Worm (Caenorhabditis elegans): ENCODE measurements around the gene F16F9.4.

Gene F16F9.4

ce11 chrX:8485392-8485791 is 22.2 kb upstream of the F16F9.4 start:
- TF ChIP-seq lim-6 (tag; optimal IDR thresholded peaks at IDR 0.05) (no peak), pax-1 (tag; optimal IDR thresholded peaks at IDR 0.05) (no peak), madf-2 (tag; optimal IDR thresholded peaks at IDR 0.05) (no peak), ceh-30 (tag; optimal IDR thresholded peaks at IDR 0.05) (no peak), sdc-2 (tag; optimal IDR thresholded peaks at IDR 0.05) (no peak)

ce11 chrX:8483951-8484350 is 20.8 kb upstream of the F16F9.4 start:
- TF ChIP-seq ceh-31 (tag; optimal IDR thresholded peaks at IDR 0.05), result no peak
- no peak for TF ChIP-seq elt-2 (tag; optimal IDR thresholded peaks at IDR 0.05)
- TF ChIP-seq Y22D7AL.16 (tag; optimal IDR thresholded peaks at IDR 0.05), result no peak
- TF ChIP-seq ceh-22 (tag; optimal IDR thresholded peaks at IDR 0.05), result no peak
- no peak for TF ChIP-seq T23F11.4 (GFP tag; optimal IDR thresholded peaks at IDR 0.05)
- TF ChIP-seq K09A11.1 (tag; optimal IDR thresholded peaks at IDR 0.05; ENCODE audit: insufficient read depth), result no peak
- TF ChIP-seq ceh-9 (tag; optimal IDR thresholded peaks at IDR 0.05), result no peak
- TF ChIP-seq dve-1 (tag; optimal IDR thresholded peaks at IDR 0.05), result no peak
- no peak for TF ChIP-seq zip-5 (tag; optimal IDR thresholded peaks at IDR 0.05)

ce11 chrX:8481716-8482115 is 18.6 kb upstream of the F16F9.4 start:
- no peak for TF ChIP-seq odd-2 (tag; optimal IDR thresholded peaks at IDR 0.05)
- TF ChIP-seq unc-42 (tag; optimal IDR thresholded peaks at IDR 0.05), result peak; percentile 9
- no peak for TF ChIP-seq che-1 (tag; optimal IDR thresholded peaks at IDR 0.05)
- no peak for TF ChIP-seq ceh-22 (tag; optimal IDR thresholded peaks at IDR 0.05)
- no peak for TF ChIP-seq T23F11.4 (GFP tag; optimal IDR thresholded peaks at IDR 0.05)
- TF ChIP-seq ceh-6 (GFP tag; optimal IDR thresholded peaks at IDR 0.05), result no peak
- peak; percentile 5 for TF ChIP-seq ceh-34 (tag; optimal IDR thresholded peaks at IDR 0.05)
- no peak for TF ChIP-seq tbx-7 (tag; optimal IDR thresholded peaks at IDR 0.05)

DNA sequence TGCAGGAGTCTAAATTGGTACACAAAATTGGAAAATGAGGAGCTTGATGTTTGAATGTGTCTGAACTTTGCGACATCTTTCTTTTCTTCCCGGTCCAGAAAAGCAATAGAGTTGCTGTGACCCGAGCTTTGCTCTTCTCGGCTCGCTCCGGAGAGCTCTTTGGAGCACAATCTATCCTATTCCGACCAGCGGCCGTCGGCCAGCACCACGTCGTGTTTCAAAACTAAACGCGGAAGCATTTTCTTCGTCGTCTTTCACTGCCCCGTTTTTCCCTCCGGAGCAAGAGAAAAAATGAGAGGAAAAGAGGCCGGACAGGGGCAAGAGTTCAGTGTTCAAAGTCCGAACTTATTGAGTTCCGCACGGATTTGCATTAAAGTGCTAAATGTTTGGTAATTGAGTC is 15.9 kb upstream of the F16F9.4 start:
- TF ChIP-seq unc-42 (tag; optimal IDR thresholded peaks at IDR 0.05), result peak; percentile 10
- no peak for TF ChIP-seq pag-3 (tag; optimal IDR thresholded peaks at IDR 0.05; ENCODE audit: borderline replicate concordance)
- no peak for TF ChIP-seq F13H6.1 (tag; optimal IDR thresholded peaks at IDR 0.05)

DNA sequence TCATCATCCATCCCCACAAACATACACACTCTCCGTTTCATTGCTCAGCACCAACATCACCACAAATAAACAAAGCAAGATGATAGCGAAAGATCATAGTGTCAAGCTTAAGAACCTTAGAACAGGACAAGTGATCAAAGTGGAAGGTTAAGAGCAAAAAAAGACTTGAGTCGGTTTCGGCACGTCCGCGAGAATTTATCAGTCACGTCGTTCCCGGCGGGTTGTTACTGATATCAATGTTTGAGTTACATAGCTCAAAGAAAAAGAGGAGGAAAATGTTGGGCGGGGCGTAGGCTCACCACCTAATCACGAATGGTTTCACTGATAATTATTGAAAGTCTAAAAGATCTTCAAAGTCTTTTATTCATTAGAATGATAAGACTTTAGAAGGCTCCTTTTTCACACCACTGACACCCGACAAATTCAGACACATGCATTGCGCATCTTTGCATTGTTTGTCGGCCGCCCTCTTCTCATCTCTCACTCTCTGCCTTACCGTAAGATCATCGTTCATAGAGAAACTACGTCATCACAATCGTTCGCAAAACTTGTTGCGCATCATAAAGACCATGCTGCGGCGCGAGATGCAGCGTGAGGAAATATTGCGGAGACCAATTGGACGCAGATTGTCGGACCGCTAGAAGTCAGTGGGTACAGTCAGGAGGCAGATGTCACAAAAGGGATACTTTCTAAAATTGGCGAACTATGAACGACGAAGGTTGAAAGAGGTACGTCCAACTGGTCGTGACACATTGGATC is 14.1 kb upstream of the F16F9.4 start:
- TF ChIP-seq sox-2 (GFP tag; IDR thresholded peaks at IDR 0.05), result no peak
- no peak for TF ChIP-seq mec-3 (tag; optimal IDR thresholded peaks at IDR 0.05; ENCODE audit: borderline replicate concordance)
- no peak for TF ChIP-seq nhr-232 (tag; optimal IDR thresholded peaks at IDR 0.05)
- peak; percentile 48 for TF ChIP-seq nfya-1 (tag; optimal IDR thresholded peaks at IDR 0.05)
- TF ChIP-seq ceh-48 (tag; optimal IDR thresholded peaks at IDR 0.05), result no peak
- peak; percentile 19 for TF ChIP-seq ceh-31 (tag; optimal IDR thresholded peaks at IDR 0.05)
- no peak for TF ChIP-seq rnt-1 (tag; optimal IDR thresholded peaks at IDR 0.05)
- no peak for TF ChIP-seq zip-5 (tag; optimal IDR thresholded peaks at IDR 0.05)
- TF ChIP-seq pha-2 (tag; optimal IDR thresholded peaks at IDR 0.05), result no peak
- TF ChIP-seq F13H6.1 (tag; optimal IDR thresholded peaks at IDR 0.05), result peak; percentile 22
- TF ChIP-seq fkh-10 (GFP tag; optimal IDR thresholded peaks at IDR 0.05), result no peak
- no peak for TF ChIP-seq hlh-8 (tag; optimal IDR thresholded peaks at IDR 0.05)
- no peak for TF ChIP-seq unc-42 (tag; optimal IDR thresholded peaks at IDR 0.05)
- TF ChIP-seq ceh-34 (tag; optimal IDR thresholded peaks at IDR 0.05), result no peak
- no peak for TF ChIP-seq K09A11.1 (tag; optimal IDR thresholded peaks at IDR 0.05; ENCODE audit: insufficient read depth)
- TF ChIP-seq ceh-9 (tag; optimal IDR thresholded peaks at IDR 0.05), result no peak
- peak; percentile 27 for TF ChIP-seq pros-1 (tag; optimal IDR thresholded peaks at IDR 0.05)
- TF ChIP-seq sox-4 (tag; optimal IDR thresholded peaks at IDR 0.05), result no peak
- no peak for TF ChIP-seq T23F11.4 (GFP tag; optimal IDR thresholded peaks at IDR 0.05)
- no peak for TF ChIP-seq madf-2 (tag; optimal IDR thresholded peaks at IDR 0.05)
- TF ChIP-seq hlh-15 (tag; optimal IDR thresholded peaks at IDR 0.05), result no peak
- TF ChIP-seq ceh-14 (tag; optimal IDR thresholded peaks at IDR 0.05), result no peak
- no peak for TF ChIP-seq syd-9 (tag; optimal IDR thresholded peaks at IDR 0.05)
- peak; percentile 58 for TF ChIP-seq elt-2 (tag; optimal IDR thresholded peaks at IDR 0.05)
- TF ChIP-seq ceh-19 (GFP tag; optimal IDR thresholded peaks at IDR 0.05), result no peak
- no peak for TF ChIP-seq gmeb-2 (tag; optimal IDR thresholded peaks at IDR 0.05)
- TF ChIP-seq ztf-16 (tag; optimal IDR thresholded peaks at IDR 0.05), result peak; percentile 20
- TF ChIP-seq eyg-1 (tag; optimal IDR thresholded peaks at IDR 0.05), result no peak
- no peak for TF ChIP-seq ttx-3 (tag; optimal IDR thresholded peaks at IDR 0.05)
- TF ChIP-seq ceh-22 (tag; optimal IDR thresholded peaks at IDR 0.05), result no peak
- no peak for TF ChIP-seq pqm-1 (tag; optimal IDR thresholded peaks at IDR 0.05)
- no peak for TF ChIP-seq odd-2 (tag; optimal IDR thresholded peaks at IDR 0.05)
